Worm (Caenorhabditis elegans) whole organism, early embryonic: ENCODE results near the gene psa-3.

ENCODE experiments used
- B0310.2 ChIP-seq: sonication (generic microtip); optimal IDR thresholded peaks from 2 replicates; lab custom pipeline; 2016; ENCODE audit warnings: mild to moderate bottlenecking, missing genetic modification characterization, missing compliant biosample characterization
- F13C5.2 ChIP-seq: sonication (generic microtip); optimal IDR thresholded peaks from 2 replicates; lab custom pipeline; 2017; ENCODE audit warnings: mild to moderate bottlenecking, missing genetic modification characterization, inconsistent platforms, missing compliant biosample characterization
- aly-1 ChIP-seq: sonication (generic microtip); optimal IDR thresholded peaks from 2 replicates; lab custom pipeline; 2016; ENCODE audit warnings: missing genetic modification characterization, missing compliant biosample characterization
- ama-1 ChIP-seq: fragments of 150-350 bp; optimal IDR thresholded peaks from 2 replicates; lab custom pipeline; 2014
- ceh-13 ChIP-seq: fragments of 200-800 bp; sonication (Bioruptor generic); optimal IDR thresholded peaks from 2 replicates; lab custom pipeline; 2018; ENCODE audit warnings: mild to moderate bottlenecking, missing genetic modification characterization, missing compliant biosample characterization
- ceh-36 ChIP-seq: sonication (generic microtip); optimal IDR thresholded peaks from 2 replicates; lab custom pipeline; 2016; ENCODE audit warnings: missing genetic modification characterization, inconsistent platforms, missing compliant biosample characterization
- ets-7 ChIP-seq: sonication (generic microtip); optimal IDR thresholded peaks from 2 replicates; lab custom pipeline; 2016; ENCODE audit warnings: missing genotype, missing genetic modification characterization, missing compliant biosample characterization
- flt-1 ChIP-seq: fragments of 200-800 bp; sonication (Bioruptor generic); IDR thresholded peaks from 2 replicates; pipeline ENCODE4 v1.3.6; 2022; ENCODE audit warnings: missing genetic modification characterization, missing compliant biosample characterization
- hmbx-1 ChIP-seq: sonication (generic microtip); optimal IDR thresholded peaks from 2 replicates; lab custom pipeline; 2016; ENCODE audit warnings: mild to moderate bottlenecking, missing genetic modification characterization, missing compliant biosample characterization
- hmg-4 ChIP-seq: fragments of 200-800 bp; sonication (Bioruptor generic); optimal IDR thresholded peaks from 2 replicates; lab custom pipeline; 2018; ENCODE audit warnings: mild to moderate bottlenecking, missing genetic modification characterization, missing compliant biosample characterization
- hnd-1 ChIP-seq: sonication (generic microtip); optimal IDR thresholded peaks from 2 replicates; lab custom pipeline; 2016; ENCODE audit warnings: missing genetic modification characterization, missing compliant biosample characterization
- pes-1 ChIP-seq: fragments of 200-800 bp; sonication (Bioruptor generic); IDR thresholded peaks from 2 replicates; pipeline ENCODE4 v1.3.6; 2022; ENCODE audit warnings: missing genetic modification reagents, missing genetic modification characterization, missing compliant biosample characterization
- scrt-1 ChIP-seq: fragments of 200-800 bp; sonication (Bioruptor generic); IDR thresholded peaks from 2 replicates; pipeline ENCODE4 v1.3.6; 2022; ENCODE audit warnings: missing genetic modification characterization, missing compliant biosample characterization
- sea-1 ChIP-seq: fragments of 200-800 bp; sonication (Bioruptor generic); conservative IDR thresholded peaks from 2 replicates; pipeline ENCODE4 v1.3.6; 2022; ENCODE audit warnings: missing genetic modification characterization, missing compliant biosample characterization
- tbx-11 ChIP-seq: fragments of 200-800 bp; sonication (Bioruptor generic); IDR thresholded peaks from 2 replicates; pipeline ENCODE4 v1.3.6; 2022; ENCODE audit warnings: missing genetic modification characterization, missing compliant biosample characterization
- tbx-37 ChIP-seq: fragments of 200-800 bp; sonication (Bioruptor generic); conservative IDR thresholded peaks from 2 replicates; pipeline ENCODE4 v1.3.6; 2022; ENCODE audit warnings: missing genetic modification reagents, missing genetic modification characterization, missing compliant biosample characterization
- tra-4 ChIP-seq: sonication (generic microtip); optimal IDR thresholded peaks from 2 replicates; lab custom pipeline; 2017; ENCODE audit warnings: missing genetic modification characterization, missing compliant biosample characterization

psa-3 gene

DNA sequence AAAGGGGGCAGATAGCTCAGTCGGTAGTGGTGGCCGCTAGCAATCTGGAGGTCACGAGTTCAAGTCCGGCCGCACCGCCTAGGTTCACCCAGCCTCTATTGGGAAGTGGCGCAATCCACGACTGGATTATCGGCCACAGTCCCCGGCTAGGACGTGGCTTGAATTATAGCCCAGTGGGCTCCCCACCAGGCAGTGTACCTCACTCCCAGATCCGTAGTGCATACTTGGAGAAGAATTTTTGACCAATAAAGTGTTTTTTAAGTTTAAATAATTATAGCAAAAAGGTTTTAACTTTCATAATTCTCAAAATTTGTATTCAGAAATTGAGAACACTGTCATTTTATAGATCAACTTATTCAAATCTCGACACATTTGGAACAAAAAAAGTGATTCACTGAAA lies 22.4 kb upstream of the psa-3 start:
- TF ChIP-seq F13C5.2 (tag; lab: Kevin White, UChicago) (no peak), ets-7 (tag; lab: Kevin White, UChicago) (no peak), aly-1 (tag; lab: Kevin White, UChicago) (no peak)

DNA sequence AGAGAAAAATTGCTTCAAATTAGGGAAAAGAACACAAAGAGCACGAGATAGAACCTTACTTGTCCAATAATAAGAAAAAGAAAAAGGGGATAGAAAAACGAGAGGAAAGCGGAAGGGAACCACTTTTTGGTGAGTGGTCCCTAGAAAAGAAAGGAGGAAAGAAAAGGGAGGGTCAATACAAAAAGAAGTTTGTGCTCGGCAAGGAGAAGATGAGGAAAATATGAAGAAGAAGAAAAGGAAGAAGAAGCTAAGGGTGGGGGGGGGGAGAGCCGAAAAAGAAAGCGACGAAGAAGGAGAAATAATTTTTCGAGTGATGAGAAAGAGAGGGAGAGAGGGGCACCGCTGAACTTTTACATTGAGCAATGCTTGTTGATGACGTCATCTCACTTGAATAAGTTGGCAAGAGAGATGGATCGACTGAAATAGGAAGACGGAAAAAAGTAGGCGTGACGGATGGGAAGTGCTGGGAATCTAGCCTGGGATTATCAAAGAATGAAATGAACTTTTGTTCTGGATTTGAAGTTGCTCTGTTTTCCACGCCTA lies 21.9 kb upstream of the psa-3 start:
- TF ChIP-seq B0310.2 (tag; lab: Kevin White, UChicago), result no peak

DNA sequence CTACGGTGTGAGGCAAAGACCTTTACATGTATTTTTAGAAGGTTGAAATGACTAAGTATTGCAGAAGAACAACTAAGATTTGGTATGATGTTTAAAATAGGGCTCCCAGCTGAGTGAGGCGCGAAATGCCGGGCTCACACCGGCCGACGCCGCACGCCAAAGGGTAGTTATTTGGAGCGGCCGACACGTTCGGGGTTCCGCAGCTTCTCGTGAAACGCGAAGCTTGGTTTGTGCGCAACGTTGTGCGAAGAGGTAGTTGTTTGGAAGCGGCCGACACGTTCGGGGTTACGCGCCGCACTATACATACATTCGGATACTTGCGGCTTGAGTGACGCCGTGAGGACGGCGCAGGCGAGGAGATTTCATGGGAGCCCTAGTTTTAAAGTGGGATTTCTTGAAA lies 19.5 kb upstream of the psa-3 start:
- no peak for TF ChIP-seq aly-1 (tag; lab: Kevin White, UChicago)
- TF ChIP-seq hnd-1 (tag; lab: Kevin White, UChicago), result no peak
- no peak for TF ChIP-seq pes-1 (GFP tag; lab: Robert Waterston, UW)
- TF ChIP-seq ceh-36 (tag; lab: Kevin White, UChicago), result no peak
- no peak for TF ChIP-seq ets-7 (tag; lab: Kevin White, UChicago)
- no peak for TF ChIP-seq B0310.2 (tag; lab: Kevin White, UChicago)
- TF ChIP-seq F13C5.2 (tag; lab: Kevin White, UChicago), result no peak
- no peak for TF ChIP-seq tbx-37
- no peak for TF ChIP-seq flt-1
- no peak for TF ChIP-seq sea-1 (GFP tag; lab: Robert Waterston, UW)
- no peak for TF ChIP-seq tra-4 (tag; lab: Kevin White, UChicago)

DNA sequence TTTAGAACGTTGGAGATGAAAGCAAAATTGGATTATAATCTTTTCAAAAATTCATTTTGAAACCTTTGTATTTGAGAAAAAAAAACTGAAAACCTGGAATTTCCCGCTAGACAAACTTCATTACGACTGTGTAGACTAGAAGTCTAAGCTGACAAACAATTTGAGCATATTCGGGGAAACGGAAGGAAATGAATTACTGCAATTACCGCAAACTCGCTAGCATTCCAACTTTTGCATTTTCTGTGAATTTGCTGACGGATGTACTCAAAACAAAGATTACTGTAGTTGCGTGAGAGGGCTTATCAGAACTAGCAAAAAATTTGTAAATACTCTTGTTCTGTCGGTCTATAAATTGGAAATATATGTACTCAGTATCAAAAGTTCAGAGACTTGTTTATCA lies 17.9 kb upstream of the psa-3 start:
- TF ChIP-seq ceh-36 (tag; lab: Kevin White, UChicago) (no peak), tra-4 (tag; lab: Kevin White, UChicago) (no peak), hmg-4 (no peak), hmbx-1 (tag; lab: Kevin White, UChicago) (no peak), scrt-1 (GFP tag; lab: Robert Waterston, UW) (no peak), ets-7 (tag; lab: Kevin White, UChicago) (no peak), sea-1 (GFP tag; lab: Robert Waterston, UW) (no peak), flt-1 (no peak), ceh-13 (GFP tag; lab: Kevin White, UChicago) (no peak), aly-1 (tag; lab: Kevin White, UChicago) (no peak), tbx-11 (GFP tag; lab: Robert Waterston, UW) (no peak), F13C5.2 (tag; lab: Kevin White, UChicago) (no peak), hnd-1 (tag; lab: Kevin White, UChicago) (no peak), B0310.2 (tag; lab: Kevin White, UChicago) (no peak)

DNA sequence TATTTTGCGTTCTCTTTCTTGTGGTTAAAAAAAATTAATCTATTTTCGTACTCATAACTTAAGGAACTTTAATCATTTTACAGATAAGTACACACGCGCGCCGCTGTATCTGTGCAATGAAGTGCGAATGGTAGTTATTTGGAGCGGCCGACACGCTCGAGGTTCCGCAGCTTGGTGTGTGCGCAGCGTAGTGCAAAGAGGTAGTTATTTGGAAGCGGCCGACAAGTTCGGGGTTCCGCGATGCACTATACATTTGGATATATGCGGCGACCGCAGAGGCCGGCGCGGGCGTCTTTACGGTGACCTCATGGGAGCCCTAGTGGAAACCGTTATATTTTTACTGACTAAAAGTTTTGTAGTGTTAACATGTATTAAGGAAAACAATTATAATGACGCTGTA lies 15.1 kb upstream of the psa-3 start:
- TF ChIP-seq hmbx-1 (tag; lab: Kevin White, UChicago), result no peak
- no peak for TF ChIP-seq tra-4 (tag; lab: Kevin White, UChicago)
- no peak for TF ChIP-seq F13C5.2 (tag; lab: Kevin White, UChicago)
- no peak for TF ChIP-seq ceh-13 (GFP tag; lab: Kevin White, UChicago)
- TF ChIP-seq ama-1 (lab: Kevin White, UChicago), result no peak
- TF ChIP-seq aly-1 (tag; lab: Kevin White, UChicago), result no peak
- no peak for TF ChIP-seq hnd-1 (tag; lab: Kevin White, UChicago)
- no peak for TF ChIP-seq hmg-4

DNA sequence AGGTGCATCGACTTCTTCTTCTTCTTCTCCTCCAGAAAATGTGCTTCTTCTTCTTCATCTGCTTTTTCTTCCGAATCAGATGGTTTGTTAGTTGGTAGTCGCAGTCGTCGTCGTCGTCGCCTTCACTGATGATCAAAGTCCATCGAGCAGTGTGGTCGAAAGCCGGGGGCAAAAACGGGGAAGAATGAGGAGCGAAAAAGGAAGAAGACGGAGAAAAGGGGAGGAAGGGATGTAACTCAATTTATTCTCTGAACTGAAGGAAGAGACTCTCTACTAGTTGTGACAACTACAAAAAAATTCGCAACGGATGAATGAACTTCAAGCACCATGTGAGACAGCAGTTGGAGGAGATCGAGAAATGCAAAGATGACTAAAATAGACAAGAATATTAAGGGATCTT lies 12.0 kb upstream of the psa-3 start:
- TF ChIP-seq hmg-4 (no peak), flt-1 (no peak)

DNA sequence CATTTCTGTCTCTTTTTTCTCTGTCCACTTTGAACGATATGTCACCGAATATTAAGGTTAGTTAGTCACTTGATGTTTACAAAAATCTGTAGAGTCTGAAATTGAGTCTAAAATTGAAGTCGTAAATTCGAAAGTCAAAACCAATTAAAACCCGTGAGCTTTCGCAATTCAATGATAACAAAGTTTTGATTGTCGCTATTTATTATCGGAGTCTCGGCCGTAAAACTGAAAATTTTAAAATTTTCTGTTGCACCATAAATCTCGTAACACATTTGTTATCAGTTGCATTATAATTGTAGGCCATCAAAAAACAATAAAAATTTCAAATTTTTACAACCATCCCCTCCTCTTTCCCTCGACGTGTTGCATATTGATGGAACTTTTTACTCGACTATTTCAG lies 846 bp downstream of the psa-3 start:
- TF ChIP-seq ets-7 (tag; lab: Kevin White, UChicago) (no peak), hmg-4 (no peak), hnd-1 (tag; lab: Kevin White, UChicago) (no peak), pes-1 (GFP tag; lab: Robert Waterston, UW) (no peak), tbx-11 (GFP tag; lab: Robert Waterston, UW) (no peak), tra-4 (tag; lab: Kevin White, UChicago) (no peak), flt-1 (no peak), ama-1 (lab: Kevin White, UChicago) (no peak)

DNA sequence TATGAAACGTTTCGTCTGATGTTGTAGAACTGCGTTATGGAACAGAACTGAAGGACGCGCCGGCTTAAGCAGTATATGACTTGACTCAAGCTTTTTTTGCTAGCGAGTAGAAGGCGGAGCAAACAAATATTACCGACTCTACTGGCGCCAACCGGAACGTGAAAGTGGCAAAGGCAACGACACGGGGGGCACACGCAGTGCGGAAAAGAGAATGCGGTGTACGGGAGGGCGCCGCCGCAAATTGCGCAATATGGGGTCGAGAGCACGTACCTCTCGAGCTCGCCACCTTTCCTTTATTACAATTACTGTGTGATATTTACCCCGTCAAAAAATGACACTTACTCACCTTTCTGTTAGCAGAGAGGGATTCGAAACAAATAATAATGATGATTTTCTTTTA lies 7.5 kb downstream of the psa-3 start, which contains the start of gene pqn-36:
TSS of gene pqn-36 (minus strand) at position 268 of the 400 bp plus-strand sequence.
- TF ChIP-seq pes-1 (GFP tag; lab: Robert Waterston, UW), result no peak
- no peak for TF ChIP-seq tbx-37
- TF ChIP-seq sea-1 (GFP tag; lab: Robert Waterston, UW), result no peak

DNA sequence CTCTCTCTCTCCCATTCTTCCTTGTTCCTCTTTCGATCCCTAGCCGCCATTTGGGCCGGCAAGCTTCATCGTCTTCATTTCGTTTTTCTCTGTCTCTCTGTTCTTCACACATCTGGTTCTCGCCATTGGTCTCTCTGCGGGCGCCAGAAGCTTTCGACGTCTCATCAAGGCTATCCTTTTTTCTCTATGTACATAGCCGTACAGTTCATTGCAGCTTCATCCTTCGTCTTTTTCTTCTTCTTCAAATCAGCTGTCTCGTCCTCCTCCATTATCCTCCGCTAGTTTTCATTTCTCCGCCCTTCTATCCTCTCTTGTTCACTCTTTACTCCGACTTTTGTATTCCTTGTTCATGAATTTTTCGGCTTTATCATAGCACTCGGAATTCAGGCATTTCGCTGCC lies 12.9 kb downstream of the psa-3 start, which contains the start of gene F39D8.3:
TSS of gene F39D8.3 (plus strand) at position 301 of the 400 bp plus-strand sequence.
- TF ChIP-seq tbx-11 (GFP tag; lab: Robert Waterston, UW) (no peak), ama-1 (lab: Kevin White, UChicago) (no peak), tra-4 (tag; lab: Kevin White, UChicago) (no peak), pes-1 (GFP tag; lab: Robert Waterston, UW) (no peak), F13C5.2 (tag; lab: Kevin White, UChicago) (no peak), tbx-37 (no peak), aly-1 (tag; lab: Kevin White, UChicago) (no peak), hmbx-1 (tag; lab: Kevin White, UChicago) (no peak), ceh-13 (GFP tag; lab: Kevin White, UChicago) (no peak), hmg-4 (no peak), sea-1 (GFP tag; lab: Robert Waterston, UW) (no peak), B0310.2 (tag; lab: Kevin White, UChicago) (no peak), scrt-1 (GFP tag; lab: Robert Waterston, UW) (no peak), hnd-1 (tag; lab: Kevin White, UChicago) (no peak), ceh-36 (tag; lab: Kevin White, UChicago) (no peak), ets-7 (tag; lab: Kevin White, UChicago) (no peak), flt-1 (no peak)
